Worm (Caenorhabditis elegans) whole organism, mixed stage, embryonic: Measurements from ENCODE around the gene T16G12.12.

ENCODE experiments used
- M03D4.4 ChIP-seq: sonication (generic microtip); optimal IDR thresholded peaks from 2 replicates; lab custom pipeline; 2017; ENCODE audit warnings: mild to moderate bottlenecking, missing genetic modification characterization, missing compliant biosample characterization
- ceh-39 ChIP-seq: fragments of 150-350 bp; optimal IDR thresholded peaks from 2 replicates; lab custom pipeline; 2014; ENCODE audit warnings: missing biosample characterization, missing genetic modification characterization
- ceh-43 ChIP-seq: fragments of 200-800 bp; sonication (Bioruptor generic); optimal IDR thresholded peaks from 2 replicates; lab custom pipeline; 2018; ENCODE audit warnings: mild to moderate bottlenecking, missing genetic modification characterization, moderate library complexity, missing compliant biosample characterization
- ceh-83 ChIP-seq: fragments of 200-800 bp; sonication (Bioruptor generic); optimal IDR thresholded peaks from 2 replicates; lab custom pipeline; 2018; ENCODE audit warnings: mild to moderate bottlenecking, missing genetic modification characterization, missing compliant biosample characterization
- ces-1 ChIP-seq: fragments of 150-350 bp; optimal IDR thresholded peaks from 2 replicates; lab custom pipeline; 2014; ENCODE audit warnings: missing biosample characterization, missing genetic modification reagents, missing genetic modification characterization
- cnd-1 ChIP-seq: fragments of 200-800 bp; sonication (Bioruptor generic); optimal IDR thresholded peaks from 2 replicates; lab custom pipeline; 2018; ENCODE audit warnings: mild to moderate bottlenecking, missing genetic modification characterization, missing compliant biosample characterization
- drap-1 ChIP-seq: fragments of 200-800 bp; sonication (Bioruptor generic); optimal IDR thresholded peaks from 3 replicates; lab custom pipeline; 2018; ENCODE audit warnings: mild to moderate bottlenecking, missing genetic modification characterization, missing compliant biosample characterization
- elt-1 ChIP-seq: sonication (generic microtip); optimal IDR thresholded peaks from 2 replicates; lab custom pipeline; 2017; ENCODE audit warnings: missing genetic modification characterization, mild to moderate bottlenecking, missing compliant biosample characterization, antibody characterized with exemption, moderate library complexity, borderline replicate concordance; ENCODE audit not compliant: insufficient read depth
- elt-3 ChIP-seq: fragments of 150-350 bp; optimal IDR thresholded peaks from 2 replicates; lab custom pipeline; 2014; ENCODE audit warnings: missing biosample characterization, missing genetic modification characterization
- flh-1 ChIP-seq: fragments of 200-800 bp; sonication (Bioruptor generic); optimal IDR thresholded peaks from 2 replicates; lab custom pipeline; 2018; ENCODE audit warnings: mild to moderate bottlenecking, missing genetic modification characterization, moderate library complexity, missing compliant biosample characterization
- ham-2 ChIP-seq: fragments of 200-800 bp; sonication (Bioruptor generic); optimal IDR thresholded peaks from 2 replicates; lab custom pipeline; 2018; ENCODE audit warnings: mild to moderate bottlenecking, missing genetic modification characterization, missing compliant biosample characterization
- hlh-1 ChIP-seq: fragments of 150-350 bp; optimal IDR thresholded peaks from 2 replicates; lab custom pipeline; 2014; ENCODE audit warnings: missing biosample characterization, missing genetic modification reagents, missing genetic modification characterization
- lin-13 ChIP-seq: fragments of 150-350 bp; optimal IDR thresholded peaks from 2 replicates; lab custom pipeline; 2014; ENCODE audit warnings: missing biosample characterization, missing genetic modification characterization
- lin-32 ChIP-seq: fragments of 200-800 bp; sonication (Bioruptor generic); optimal IDR thresholded peaks from 2 replicates; lab custom pipeline; 2018; ENCODE audit warnings: mild to moderate bottlenecking, missing genetic modification characterization, missing compliant biosample characterization
- lsy-2 ChIP-seq: fragments of 150-350 bp; optimal IDR thresholded peaks from 2 replicates; lab custom pipeline; 2014; ENCODE audit warnings: missing biosample characterization, missing genetic modification characterization
- mab-5 ChIP-seq: fragments of 150-350 bp; optimal IDR thresholded peaks from 2 replicates; lab custom pipeline; 2014; ENCODE audit warnings: missing biosample characterization, missing genetic modification characterization
- mep-1 ChIP-seq: fragments of 150-350 bp; optimal IDR thresholded peaks from 2 replicates; lab custom pipeline; 2017; ENCODE audit warnings: missing biosample characterization, missing genetic modification reagents, missing genetic modification characterization, inconsistent platforms
- mls-2 ChIP-seq: sonication (generic microtip); optimal IDR thresholded peaks from 2 replicates; lab custom pipeline; 2016; ENCODE audit warnings: mild to moderate bottlenecking, missing genetic modification characterization, moderate library complexity, missing compliant biosample characterization
- nhr-12 ChIP-seq: fragments of 150-350 bp; optimal IDR thresholded peaks from 2 replicates; lab custom pipeline; 2014; ENCODE audit warnings: missing biosample characterization, missing genetic modification characterization
- nhr-2 ChIP-seq: fragments of 150-350 bp; optimal IDR thresholded peaks from 2 replicates; lab custom pipeline; 2014; ENCODE audit warnings: missing biosample characterization, missing genetic modification characterization
- nhr-237 ChIP-seq: fragments of 150-350 bp; optimal IDR thresholded peaks from 2 replicates; lab custom pipeline; 2014; ENCODE audit warnings: missing biosample characterization, missing genetic modification characterization
- nhr-28 ChIP-seq: fragments of 150-350 bp; optimal IDR thresholded peaks from 2 replicates; lab custom pipeline; 2014; ENCODE audit warnings: missing biosample characterization, missing genetic modification characterization
- nhr-76 ChIP-seq: sonication (generic microtip); optimal IDR thresholded peaks from 2 replicates; lab custom pipeline; 2017; ENCODE audit warnings: missing biosample characterization, missing genetic modification characterization
- pha-4 ChIP-seq: fragments of 150-350 bp; optimal IDR thresholded peaks from 2 replicates; lab custom pipeline; 2018; ENCODE audit warnings: missing biosample characterization, missing genetic modification reagents, missing genetic modification characterization
- sem-2 ChIP-seq: fragments of 200-800 bp; sonication (Bioruptor generic); optimal IDR thresholded peaks from 2 replicates; lab custom pipeline; 2018; ENCODE audit warnings: mild to moderate bottlenecking, missing genetic modification characterization, missing compliant biosample characterization
- snpc-4 ChIP-seq: fragments of 150-350 bp; optimal IDR thresholded peaks from 2 replicates; lab custom pipeline; 2014; ENCODE audit warnings: missing biosample characterization, missing genetic modification characterization
- sptf-1 ChIP-seq: sonication (generic microtip); optimal IDR thresholded peaks from 2 replicates; lab custom pipeline; 2017; ENCODE audit warnings: mild to moderate bottlenecking, missing genetic modification characterization, moderate library complexity, missing compliant biosample characterization
- unc-120 ChIP-seq: sonication (generic microtip); optimal IDR thresholded peaks from 2 replicates; lab custom pipeline; 2017; ENCODE audit warnings: missing genetic modification characterization, missing compliant biosample characterization; ENCODE audit not compliant: poor library complexity, severe bottlenecking
- unc-39 ChIP-seq: fragments of 150-350 bp; optimal IDR thresholded peaks from 2 replicates; lab custom pipeline; 2014; ENCODE audit warnings: missing biosample characterization, missing genetic modification characterization
- unc-62 ChIP-seq: fragments of 150-350 bp; optimal IDR thresholded peaks from 2 replicates; lab custom pipeline; 2014; ENCODE audit warnings: missing biosample characterization, missing genetic modification reagents, missing genetic modification characterization
- zip-8 ChIP-seq: fragments of 150-350 bp; optimal IDR thresholded peaks from 2 replicates; lab custom pipeline; 2014; ENCODE audit warnings: missing biosample characterization, missing genetic modification characterization
- ztf-11 ChIP-seq: fragments of 150-350 bp; optimal IDR thresholded peaks from 2 replicates; lab custom pipeline; 2014; ENCODE audit warnings: missing biosample characterization, missing genetic modification characterization

T16G12.12 gene

DNA sequence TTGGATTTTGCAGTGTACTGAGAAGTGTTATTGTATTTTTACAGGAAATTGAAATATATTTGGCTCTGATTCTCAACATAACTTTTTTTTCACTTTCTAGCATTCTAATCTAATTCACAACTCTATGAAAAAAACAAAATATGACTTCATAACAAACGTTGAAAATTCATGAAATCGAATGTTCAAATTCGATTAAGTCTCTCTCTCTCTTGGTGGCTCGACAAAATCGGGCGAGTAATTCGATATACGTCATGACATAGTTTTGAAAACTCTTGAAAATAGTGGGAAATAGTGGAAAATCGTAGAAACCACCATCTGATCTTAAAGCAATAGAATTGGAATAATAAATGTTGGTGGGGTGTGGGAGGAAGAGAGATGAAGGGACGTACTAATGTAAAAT is 35.4 kb upstream of the T16G12.12 start:
- no peak for TF ChIP-seq elt-1 (tag; lab: Kevin White, UChicago)
- peak; percentile 95 for TF ChIP-seq ces-1

DNA sequence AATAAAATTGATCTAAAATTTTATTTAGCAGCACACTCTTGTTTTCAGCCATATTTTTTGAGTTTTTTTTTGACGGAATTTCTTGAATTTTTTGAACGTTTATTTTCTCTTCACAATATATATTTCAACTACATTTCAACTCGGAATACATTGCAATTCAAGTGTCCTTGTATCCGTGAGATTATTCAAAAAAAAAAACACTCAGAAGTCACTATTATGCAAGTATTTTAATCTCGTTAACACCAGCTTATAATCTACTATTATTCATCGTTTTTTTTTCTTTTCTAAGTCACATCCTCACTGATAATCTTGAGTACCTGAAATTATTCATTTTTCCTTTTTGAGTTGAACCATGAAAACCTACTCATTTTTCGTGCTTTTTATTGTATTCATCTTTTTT is 30.0 kb upstream of the T16G12.12 start, which contains the start of gene ins-21:
ins-21 (plus strand) TSS at position 301 of the 400 bp plus-strand sequence.
- TF ChIP-seq ztf-11 (tag; lab: Kevin White, UChicago) (no peak), lsy-2 (no peak), sptf-1 (tag; lab: Kevin White, UChicago) (no peak), hlh-1 (tag; lab: Kevin White, UChicago) (no peak), sem-2 (GFP tag; lab: Kevin White, UChicago) (no peak)

DNA sequence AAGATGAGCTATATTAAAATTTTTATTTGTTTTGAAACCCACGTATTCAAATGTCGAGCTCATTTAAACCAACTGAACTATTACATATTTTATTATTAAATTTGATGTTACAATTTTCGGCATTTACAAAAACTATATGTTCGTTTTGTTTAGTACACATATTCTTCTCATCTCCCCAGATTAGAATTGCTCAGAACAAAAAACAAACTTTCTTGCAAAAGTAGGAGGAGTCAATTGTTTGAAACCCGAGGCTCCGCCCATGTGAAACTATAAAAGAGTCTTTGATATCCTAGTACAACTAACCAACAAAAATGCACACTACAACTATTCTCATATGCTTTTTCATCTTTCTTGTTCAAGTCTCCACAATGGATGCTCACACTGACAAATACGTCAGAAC is 27.4 kb upstream of the T16G12.12 start, which contains the start of gene ins-22:
ins-22 (plus strand) TSS at position 301 of the 400 bp plus-strand sequence.
- TF ChIP-seq M03D4.4 (tag; lab: Kevin White, UChicago) (no peak), drap-1 (no peak), nhr-28 (no peak), ceh-83 (GFP tag; lab: Kevin White, UChicago) (no peak), ham-2 (GFP tag; lab: Kevin White, UChicago) (no peak), unc-120 (tag; lab: Kevin White, UChicago) (no peak), lin-13 (tag; lab: Kevin White, UChicago) (no peak), sem-2 (GFP tag; lab: Kevin White, UChicago) (no peak), pha-4 (tag; lab: Kevin White, UChicago) (no peak), lin-32 (no peak), sptf-1 (tag; lab: Kevin White, UChicago) (no peak), ceh-43 (GFP tag; lab: Kevin White, UChicago) (no peak), lsy-2 (no peak), flh-1 (GFP tag; lab: Kevin White, UChicago) (no peak), nhr-76 (tag; lab: Kevin White, UChicago) (no peak), unc-39 (tag; lab: Kevin White, UChicago) (no peak), ceh-39 (tag; lab: Kevin White, UChicago) (no peak), elt-3 (tag; lab: Kevin White, UChicago) (no peak)
- TF ChIP-seq, all 35 proteins: peak for 0

DNA sequence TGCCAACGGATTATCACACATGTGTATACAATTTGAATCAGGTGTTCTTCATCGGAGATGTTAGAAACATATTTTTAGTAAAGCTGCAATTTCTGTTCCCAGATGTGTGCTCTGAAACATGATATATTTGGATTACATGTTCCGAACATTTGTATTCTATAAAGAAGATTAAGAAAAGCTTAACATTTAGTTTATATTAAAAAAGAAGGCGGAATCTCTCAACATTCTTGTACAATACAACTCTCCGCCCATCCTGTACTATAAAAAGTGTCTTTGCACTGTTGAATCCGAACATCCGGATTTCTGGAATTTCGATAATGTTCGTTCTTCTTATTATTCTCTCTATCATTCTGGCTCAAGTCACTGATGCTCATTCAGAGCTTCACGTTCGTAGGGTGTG is 25.5 kb upstream of the T16G12.12 start, which contains the start of gene ins-23:
ins-23 (plus strand) TSS at position 301 of the 400 bp plus-strand sequence.
- TF ChIP-seq lin-32, result no peak
- no peak for TF ChIP-seq sptf-1 (tag; lab: Kevin White, UChicago)
- no peak for TF ChIP-seq flh-1 (GFP tag; lab: Kevin White, UChicago)
- no peak for TF ChIP-seq pha-4 (tag; lab: Kevin White, UChicago)
- TF ChIP-seq nhr-12 (tag; lab: Kevin White, UChicago), result no peak
- no peak for TF ChIP-seq unc-62 (GFP tag; lab: Kevin White, UChicago)
- TF ChIP-seq ceh-39 (tag; lab: Kevin White, UChicago), result no peak
- TF ChIP-seq sem-2 (GFP tag; lab: Kevin White, UChicago), result no peak
- no peak for TF ChIP-seq lin-13 (tag; lab: Kevin White, UChicago)
- TF ChIP-seq elt-1 (tag; lab: Kevin White, UChicago), result no peak
- no peak for TF ChIP-seq ceh-83 (GFP tag; lab: Kevin White, UChicago)
- no peak for TF ChIP-seq mep-1 (tag; lab: Kevin White, UChicago)
- no peak for TF ChIP-seq ces-1
- no peak for TF ChIP-seq mab-5

DNA sequence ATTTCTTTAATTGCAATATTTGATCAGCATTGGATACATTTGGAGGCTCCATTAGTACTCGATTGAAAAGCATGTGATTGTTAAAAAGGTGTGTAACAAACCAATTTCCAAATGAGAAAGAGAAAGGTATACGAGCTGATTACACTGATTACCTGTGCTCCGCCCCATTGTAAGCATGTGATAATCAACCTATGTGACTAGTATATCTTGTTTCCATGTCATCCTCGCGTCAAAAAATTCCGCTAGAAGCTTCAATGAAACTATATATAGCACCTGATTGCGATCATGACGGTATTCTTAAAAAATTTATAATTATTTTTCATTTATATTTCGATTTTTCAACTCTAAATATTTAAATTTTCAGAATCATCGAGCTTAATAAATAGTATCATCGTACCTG is 22.9 kb upstream of the T16G12.12 start, which contains the start of gene M04D8.4:
M04D8.4 (minus strand) TSS at position 101 of the 400 bp plus-strand sequence.
- TF ChIP-seq ces-1 (no peak), nhr-237 (tag; lab: Kevin White, UChicago) (no peak), lsy-2 (no peak), ceh-43 (GFP tag; lab: Kevin White, UChicago) (no peak), mls-2 (tag; lab: Kevin White, UChicago) (no peak), nhr-12 (tag; lab: Kevin White, UChicago) (no peak), unc-39 (tag; lab: Kevin White, UChicago) (no peak), zip-8 (tag; lab: Kevin White, UChicago) (no peak), cnd-1 (tag; lab: Kevin White, UChicago) (no peak), elt-3 (tag; lab: Kevin White, UChicago) (no peak), mab-5 (no peak), hlh-1 (tag; lab: Kevin White, UChicago) (no peak), ztf-11 (tag; lab: Kevin White, UChicago) (no peak), flh-1 (GFP tag; lab: Kevin White, UChicago) (no peak), snpc-4 (tag; lab: Kevin White, UChicago) (no peak), ceh-83 (GFP tag; lab: Kevin White, UChicago) (no peak), nhr-2 (tag; lab: Kevin White, UChicago) (no peak), drap-1 (no peak), nhr-28 (no peak)
